Worm (Caenorhabditis elegans) whole organism, young adult: Measurements from ENCODE around the gene C14B9.3.

Experiments used
- C06A6.2 ChIP-seq: fragments of 200-800 bp; sonication (Bioruptor generic); conservative IDR thresholded peaks from 2 replicates; pipeline ENCODE4 v1.3.6; 2022; ENCODE audit warnings: missing genetic modification characterization, missing compliant biosample characterization
- D2030.7 ChIP-seq: fragments of 200-800 bp; sonication (Bioruptor generic); IDR thresholded peaks from 2 replicates; pipeline ENCODE4 v1.3.6; 2022; ENCODE audit warnings: missing genetic modification reagents, missing genetic modification characterization, missing compliant biosample characterization
- F37B4.10 ChIP-seq: fragments of 200-800 bp; sonication (Bioruptor generic); IDR thresholded peaks from 2 replicates; pipeline ENCODE4 v1.3.6; 2022; ENCODE audit warnings: missing genetic modification characterization, missing compliant biosample characterization
- F49E8.2 ChIP-seq: sonication (generic microtip); optimal IDR thresholded peaks from 3 replicates; lab custom pipeline; 2017; ENCODE audit warnings: missing genetic modification characterization, mild to moderate bottlenecking, missing compliant biosample characterization, antibody characterized with exemption, moderate library complexity; ENCODE audit not compliant: insufficient read depth
- F55B11.4 ChIP-seq: sonication (generic microtip); optimal IDR thresholded peaks from 2 replicates; lab custom pipeline; 2016; ENCODE audit warnings: missing compliant biosample characterization, missing genetic modification characterization, borderline replicate concordance; ENCODE audit not compliant: insufficient read depth
- F57C9.4 ChIP-seq: sonication (generic microtip); optimal IDR thresholded peaks from 2 replicates; lab custom pipeline; 2017; ENCODE audit warnings: mild to moderate bottlenecking, missing genetic modification characterization, missing compliant biosample characterization
- K12H6.12 ChIP-seq: fragments of 200-800 bp; sonication (Bioruptor generic); optimal IDR thresholded peaks from 2 replicates; lab custom pipeline; 2018; ENCODE audit warnings: mild to moderate bottlenecking, missing genetic modification characterization, missing compliant biosample characterization
- Y53F4B.3 ChIP-seq: fragments of 200-800 bp; sonication (Bioruptor generic); IDR thresholded peaks from 2 replicates; pipeline ENCODE4 v1.3.6; 2022; ENCODE audit warnings: missing genetic modification reagents, missing genetic modification characterization, missing compliant biosample characterization
- Y53G8AR.9 ChIP-seq: fragments of 200-800 bp; sonication (Bioruptor generic); conservative IDR thresholded peaks from 2 replicates; pipeline ENCODE4 v1.3.6; 2022; ENCODE audit warnings: missing genetic modification reagents, missing genetic modification characterization, missing compliant biosample characterization
- Y95B8A.8 ChIP-seq: fragments of 200-800 bp; sonication (Bioruptor generic); IDR thresholded peaks from 2 replicates; pipeline ENCODE4 v1.3.6; 2022; ENCODE audit warnings: missing genetic modification reagents, missing genetic modification characterization, missing compliant biosample characterization
- akir-1 ChIP-seq: fragments of 200-800 bp; sonication (Bioruptor generic); optimal IDR thresholded peaks from 2 replicates; lab custom pipeline; 2018; ENCODE audit warnings: mild to moderate bottlenecking, missing genetic modification characterization, moderate library complexity, missing compliant biosample characterization
- ama-1 ChIP-seq, 3 experiments: fragments of 150-350 bp in 1 of 3; sonication (generic microtip) in 2 of 3; optimal IDR thresholded peaks; 2 replicates each; lab custom pipeline; 2014 to 2018; ENCODE audit warnings: missing biosample characterization in 2 of 3, missing genetic modification characterization in 2 of 3, missing genetic modification reagents in 2 of 3
- cebp-1 ChIP-seq, 2 experiments: fragments of 200-800 bp in 1 of 2; sonication (Bioruptor generic) in 1 of 2; sonication (generic microtip) in 1 of 2; IDR thresholded peaks in 1 of 2; optimal IDR thresholded peaks in 1 of 2; 2 replicates each; pipeline versions ENCODE4 v1.3.6 to Lab custom; 2017 to 2022; ENCODE audit warnings: missing compliant biosample characterization in 2 of 2, missing genetic modification characterization in 2 of 2, mild to moderate bottlenecking in 1 of 2, missing genetic modification reagents in 1 of 2, moderate library complexity in 1 of 2
- ceh-100 ChIP-seq: fragments of 200-800 bp; sonication (Bioruptor generic); IDR thresholded peaks from 2 replicates; pipeline ENCODE4 v1.3.6; 2022; ENCODE audit warnings: missing genetic modification reagents, missing genetic modification characterization, missing compliant biosample characterization
- ceh-27 ChIP-seq: fragments of 200-800 bp; sonication (Bioruptor generic); optimal IDR thresholded peaks from 2 replicates; lab custom pipeline; 2018; ENCODE audit warnings: mild to moderate bottlenecking, missing genetic modification characterization, moderate library complexity, missing compliant biosample characterization
- ceh-79 ChIP-seq: sonication (generic microtip); optimal IDR thresholded peaks from 2 replicates; lab custom pipeline; 2017; ENCODE audit warnings: mild to moderate bottlenecking, missing genetic modification characterization, missing compliant biosample characterization
- chd-7 ChIP-seq: sonication (generic microtip); optimal IDR thresholded peaks from 2 replicates; lab custom pipeline; 2016; ENCODE audit warnings: mild to moderate bottlenecking, missing genetic modification characterization, moderate library complexity, missing compliant biosample characterization
- dox-1 ChIP-seq: fragments of 200-800 bp; sonication (Bioruptor generic); IDR thresholded peaks from 2 replicates; pipeline ENCODE4 v1.3.6; 2022; ENCODE audit warnings: missing genetic modification reagents, missing genetic modification characterization, missing compliant biosample characterization
- dpff-1 ChIP-seq: sonication (generic microtip); optimal IDR thresholded peaks from 2 replicates; lab custom pipeline; 2017; ENCODE audit warnings: mild to moderate bottlenecking, missing genetic modification characterization, missing compliant biosample characterization
- dpl-1 ChIP-seq: fragments of 150-350 bp; optimal IDR thresholded peaks from 2 replicates; lab custom pipeline; 2014; ENCODE audit warnings: missing biosample characterization, missing genetic modification reagents, missing genetic modification characterization
- egrh-3 ChIP-seq: fragments of 200-800 bp; sonication (Bioruptor generic); IDR thresholded peaks from 2 replicates; pipeline ENCODE4 v1.3.6; 2022; ENCODE audit warnings: missing genetic modification reagents, missing genetic modification characterization, missing compliant biosample characterization
- gei-17 ChIP-seq: fragments of 200-800 bp; sonication (Bioruptor generic); optimal IDR thresholded peaks from 2 replicates; lab custom pipeline; 2018; ENCODE audit warnings: mild to moderate bottlenecking, missing genetic modification characterization, missing compliant biosample characterization
- him-1 ChIP-seq: sonication (generic microtip); optimal IDR thresholded peaks from 2 replicates; lab custom pipeline; 2016; ENCODE audit warnings: missing genotype, missing genetic modification reagents, missing genetic modification characterization, missing compliant biosample characterization
- hlh-26 ChIP-seq: fragments of 200-800 bp; sonication (Bioruptor generic); conservative IDR thresholded peaks from 2 replicates; pipeline ENCODE4 v1.3.6; 2022; ENCODE audit warnings: missing genetic modification reagents, missing genetic modification characterization, missing compliant biosample characterization
- hmg-20 ChIP-seq: fragments of 200-800 bp; sonication (Bioruptor generic); IDR thresholded peaks from 2 replicates; pipeline ENCODE4 v1.3.6; 2022; ENCODE audit warnings: missing genetic modification reagents, missing genetic modification characterization, missing compliant biosample characterization
- lin-40 ChIP-seq: sonication (generic microtip); optimal IDR thresholded peaks from 2 replicates; lab custom pipeline; 2016; ENCODE audit warnings: missing genetic modification characterization, mild to moderate bottlenecking, missing compliant biosample characterization, missing genotype, missing genetic modification reagents
- lsl-1 ChIP-seq: fragments of 200-800 bp; sonication (Bioruptor generic); optimal IDR thresholded peaks from 2 replicates; lab custom pipeline; 2018; ENCODE audit warnings: mild to moderate bottlenecking, missing genetic modification characterization, moderate library complexity, missing compliant biosample characterization
- madf-6 ChIP-seq: fragments of 200-800 bp; sonication (Bioruptor generic); IDR thresholded peaks from 2 replicates; pipeline ENCODE4 v1.3.6; 2022; ENCODE audit warnings: missing genetic modification reagents, missing genetic modification characterization, missing compliant biosample characterization
- mcd-1 ChIP-seq: fragments of 200-800 bp; sonication (Bioruptor generic); IDR thresholded peaks from 2 replicates; pipeline ENCODE4 v1.3.6; 2022; ENCODE audit warnings: missing genetic modification reagents, missing genetic modification characterization, missing compliant biosample characterization
- mel-28 ChIP-seq: sonication (generic microtip); optimal IDR thresholded peaks from 2 replicates; lab custom pipeline; 2016; ENCODE audit warnings: borderline replicate concordance, mild to moderate bottlenecking, missing genetic modification characterization, missing compliant biosample characterization
- nfya-1 ChIP-seq: sonication (generic microtip); optimal IDR thresholded peaks from 2 replicates; lab custom pipeline; 2017; ENCODE audit warnings: antibody characterized with exemption, missing compliant biosample characterization, missing genetic modification characterization, borderline replicate concordance; ENCODE audit not compliant: insufficient read depth
- nhr-80 ChIP-seq: sonication (generic microtip); optimal IDR thresholded peaks from 2 replicates; lab custom pipeline; 2016; ENCODE audit warnings: missing genetic modification characterization, missing compliant biosample characterization
- pha-4 ChIP-seq: fragments of 150-350 bp; sonication (generic microtip); optimal IDR thresholded peaks from 2 replicates; lab custom pipeline; 2014; ENCODE audit warnings: missing biosample characterization, missing genetic modification reagents, missing genetic modification characterization
- rec-8 ChIP-seq, 2 experiments: sonication (generic microtip); optimal IDR thresholded peaks; 2 replicates each; lab custom pipeline; 2016; ENCODE audit warnings: mild to moderate bottlenecking in 2 of 2, missing genetic modification characterization in 2 of 2, missing genetic modification reagents in 2 of 2, missing genotype in 2 of 2, missing biosample characterization in 1 of 2, missing compliant biosample characterization in 1 of 2, moderate library complexity in 1 of 2
- rpc-1 ChIP-seq, 2 experiments: fragments of 150-350 bp in 1 of 2; sonication (generic microtip) in 1 of 2; optimal IDR thresholded peaks; 2 replicates each; lab custom pipeline; 2014 to 2018; ENCODE audit warnings: missing biosample characterization in 1 of 2, missing genetic modification characterization in 1 of 2, missing genetic modification reagents in 1 of 2, missing genotype in 1 of 2
- sea-2 ChIP-seq: fragments of 200-800 bp; sonication (Bioruptor generic); IDR thresholded peaks from 2 replicates; pipeline ENCODE4 v1.3.6; 2022; ENCODE audit warnings: missing genetic modification characterization, missing compliant biosample characterization
- snpc-1.1 ChIP-seq: sonication (generic microtip); optimal IDR thresholded peaks from 2 replicates; lab custom pipeline; 2017; ENCODE audit warnings: missing genetic modification characterization, mild to moderate bottlenecking, missing compliant biosample characterization, antibody characterized with exemption, moderate library complexity, missing genotype, missing genetic modification reagents; ENCODE audit not compliant: insufficient read depth
- snpc-3.4 ChIP-seq: sonication (generic microtip); optimal IDR thresholded peaks from 2 replicates; lab custom pipeline; 2017; ENCODE audit warnings: missing genetic modification characterization, mild to moderate bottlenecking, missing compliant biosample characterization, antibody characterized with exemption, moderate library complexity, missing genotype, missing genetic modification reagents
- sptf-2 ChIP-seq: fragments of 200-800 bp; sonication (Bioruptor generic); optimal IDR thresholded peaks from 2 replicates; lab custom pipeline; 2018; ENCODE audit warnings: mild to moderate bottlenecking, missing genetic modification characterization, missing compliant biosample characterization
- tbp1 ChIP-seq: fragments of 200-800 bp; sonication (Bioruptor generic); optimal IDR thresholded peaks from 2 replicates; lab custom pipeline; 2018; ENCODE audit warnings: mild to moderate bottlenecking, missing genetic modification characterization, missing compliant biosample characterization
- tlf-1 ChIP-seq: fragments of 200-800 bp; sonication (Bioruptor generic); optimal IDR thresholded peaks from 2 replicates; lab custom pipeline; 2018; ENCODE audit warnings: mild to moderate bottlenecking, missing genetic modification characterization, missing compliant biosample characterization
- ztf-18 ChIP-seq: sonication (generic microtip); optimal IDR thresholded peaks from 2 replicates; lab custom pipeline; 2016; ENCODE audit warnings: missing genotype, mild to moderate bottlenecking, missing genetic modification characterization, missing compliant biosample characterization
- ztf-25 ChIP-seq: fragments of 200-800 bp; sonication (Bioruptor generic); IDR thresholded peaks from 2 replicates; pipeline ENCODE4 v1.3.6; 2022; ENCODE audit warnings: missing genetic modification reagents, missing genetic modification characterization, missing compliant biosample characterization
- ztf-26 ChIP-seq: sonication (generic microtip); optimal IDR thresholded peaks from 2 replicates; lab custom pipeline; 2017; ENCODE audit warnings: missing genetic modification characterization, missing compliant biosample characterization
- ztf-6 ChIP-seq: fragments of 200-800 bp; sonication (Bioruptor generic); IDR thresholded peaks from 2 replicates; pipeline ENCODE4 v1.3.6; 2022; ENCODE audit warnings: missing genetic modification reagents, missing genetic modification characterization, missing compliant biosample characterization

Gene C14B9.3

DNA sequence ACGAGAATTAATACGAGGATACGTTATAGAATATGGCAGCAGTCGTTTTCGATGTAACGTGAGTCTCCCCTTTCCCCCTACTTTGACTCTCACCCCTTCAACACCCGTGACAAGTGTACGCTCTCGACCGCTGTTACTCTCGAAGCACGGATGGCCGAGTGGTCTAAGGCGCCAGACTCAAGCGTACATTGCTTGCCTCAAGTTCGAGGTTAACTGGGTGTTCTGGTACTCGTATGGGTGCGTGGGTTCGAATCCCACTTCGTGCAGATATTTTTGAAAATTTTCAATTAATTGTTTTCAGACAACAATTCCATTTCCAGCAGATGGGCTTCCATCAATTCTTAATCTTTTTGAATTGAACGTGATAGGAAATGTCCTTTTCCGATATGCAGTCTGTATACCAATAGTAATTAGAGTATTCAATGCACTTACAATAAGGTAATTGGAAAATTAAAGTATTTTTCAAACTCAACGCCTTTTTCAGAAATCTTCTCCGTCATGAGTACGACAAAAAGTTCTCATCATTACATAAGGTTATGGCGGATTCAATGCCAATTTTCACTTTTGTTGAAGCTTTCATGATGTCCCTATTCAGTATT lies 968 bp downstream of the C14B9.3 start:
- TF ChIP-seq K12H6.12 (tag; lab: Kevin White, UChicago) (peak; percentile 66), cebp-1 (GFP tag; IDR thresholded peaks at IDR 0.05; lab: Robert Waterston, UW) (no peak), cebp-1 (tag; optimal IDR thresholded peaks at IDR 0.05; lab: Kevin White, UChicago) (peak; percentile 73), lin-40 (peak; percentile 71), C06A6.2 (GFP tag; lab: Robert Waterston, UW) (0 out of 2 replicates have a peak, but pooled peaks have one; percentile 18), snpc-3.4 (tag; lab: Kevin White, UChicago) (peak; percentile 89), sptf-2 (GFP tag; lab: Kevin White, UChicago) (peak; percentile 39), akir-1 (peak; percentile 38), ama-1 (optimal IDR thresholded peaks at IDR 0.05; lab: Kevin White, UChicago) (no peak), ama-1 (GFP tag; optimal IDR thresholded peaks at IDR 0.05; lab: Kevin White, UChicago) (peak in 1 of 2 experiments; percentile 90), mel-28 (no peak), snpc-1.1 (tag; lab: Kevin White, UChicago) (peak; percentile 62), hlh-26 (GFP tag; lab: Robert Waterston, UW) (no peak), ceh-100 (GFP tag; lab: Robert Waterston, UW) (peak; percentile 57), ztf-26 (tag; lab: Kevin White, UChicago) (peak; percentile 67), F55B11.4 (no peak), lsl-1 (peak; percentile 57), dpl-1 (GFP tag; lab: Kevin White, UChicago) (peak; percentile 12), F49E8.2 (peak; percentile 65), ztf-6 (GFP tag; lab: Robert Waterston, UW) (peak; percentile 83), ztf-25 (GFP tag; lab: Robert Waterston, UW) (peak; percentile 83), D2030.7 (GFP tag; lab: Robert Waterston, UW) (peak; percentile 83), ceh-79 (peak; percentile 37), mcd-1 (GFP tag; lab: Robert Waterston, UW) (peak; percentile 73), madf-6 (GFP tag; lab: Robert Waterston, UW) (peak; percentile 72), hmg-20 (GFP tag; lab: Robert Waterston, UW) (0 out of 2 replicates have a peak, but pooled peaks have one; percentile 38), gei-17 (peak; percentile 54), dox-1 (GFP tag; lab: Robert Waterston, UW) (peak; percentile 89), nhr-80 (peak; percentile 26), F37B4.10 (no peak), ceh-27 (GFP tag; lab: Kevin White, UChicago) (peak; percentile 89), egrh-3 (peak; percentile 52), Y95B8A.8 (GFP tag; lab: Robert Waterston, UW) (peak; percentile 71; the same call in 1 of the 2 replicates), sea-2 (GFP tag; lab: Robert Waterston, UW) (peak; percentile 79; the same call in 1 of the 2 replicates), rec-8 (tag; optimal IDR thresholded peaks at IDR 0.05; lab: Kevin White, UChicago) (peak; percentile 80 to 94), nfya-1 (tag; lab: Kevin White, UChicago) (no peak), tlf-1 (GFP tag; lab: Kevin White, UChicago) (peak; percentile 33), chd-7 (tag; lab: Kevin White, UChicago) (peak; percentile 81), dpff-1 (no peak), Y53F4B.3 (GFP tag; lab: Robert Waterston, UW) (peak; percentile 64), pha-4 (no peak), rpc-1 (optimal IDR thresholded peaks at IDR 0.05; lab: Kevin White, UChicago) (peak; percentile 88), rpc-1 (tag; optimal IDR thresholded peaks at IDR 0.05; lab: Kevin White, UChicago) (peak; percentile 94), F57C9.4 (no peak), ztf-18 (tag; lab: Kevin White, UChicago) (peak; percentile 77), tbp1 (GFP tag; lab: Kevin White, UChicago) (peak; percentile 99), Y53G8AR.9 (GFP tag; lab: Robert Waterston, UW) (peak; percentile 64; the same call in 1 of the 2 replicates), him-1 (peak; percentile 100)
